Worm (Caenorhabditis elegans) whole organism, L1 larva: ENCODE measurements around the gene K11H12.8.

Experiments
- aly-2 ChIP-seq: fragments of 150-350 bp; optimal IDR thresholded peaks from 2 replicates; lab custom pipeline; 2014; ENCODE audit warnings: missing biosample characterization, missing genetic modification characterization
- blmp-1 ChIP-seq: fragments of 150-350 bp; optimal IDR thresholded peaks from 2 replicates; lab custom pipeline; 2014; ENCODE audit warnings: missing biosample characterization, missing genetic modification characterization
- dsc-1 ChIP-seq: sonication (generic microtip); optimal IDR thresholded peaks from 2 replicates; lab custom pipeline; 2016; ENCODE audit warnings: mild to moderate bottlenecking, missing genetic modification characterization, missing compliant biosample characterization
- egl-27 ChIP-seq, 2 experiments: fragments of 150-350 bp in 1 of 2; sonication (generic microtip); optimal IDR thresholded peaks; 3 replicates each; lab custom pipeline; 2017 to 2018; ENCODE audit warnings: missing biosample characterization in 2 of 2, missing genetic modification characterization in 2 of 2, missing genetic modification reagents in 2 of 2
- elt-3 ChIP-seq, 6 experiments: fragments of 150-350 bp in 1 of 6; sonication (generic microtip); optimal IDR thresholded peaks; 2 replicates each; lab custom pipeline; 2017 to 2018; ENCODE audit warnings: missing biosample characterization in 6 of 6, missing genetic modification characterization in 6 of 6, inconsistent platforms in 1 of 6
- mep-1 ChIP-seq: fragments of 150-350 bp; optimal IDR thresholded peaks from 2 replicates; lab custom pipeline; 2014; ENCODE audit warnings: missing biosample characterization, missing genetic modification characterization
- nhr-237 ChIP-seq: fragments of 150-350 bp; optimal IDR thresholded peaks from 2 replicates; lab custom pipeline; 2014; ENCODE audit warnings: missing biosample characterization, missing genetic modification characterization
- nhr-76 ChIP-seq: sonication (generic microtip); optimal IDR thresholded peaks from 2 replicates; lab custom pipeline; 2017; ENCODE audit warnings: missing biosample characterization, missing genetic modification characterization
- rnt-1 ChIP-seq: sonication (generic microtip); optimal IDR thresholded peaks from 2 replicates; lab custom pipeline; 2016; ENCODE audit warnings: mild to moderate bottlenecking, missing genetic modification characterization, moderate library complexity, missing compliant biosample characterization
- snpc-4 ChIP-seq: fragments of 150-350 bp; optimal IDR thresholded peaks from 2 replicates; lab custom pipeline; 2014; ENCODE audit warnings: missing biosample characterization, missing genetic modification characterization
- tbx-2 ChIP-seq: sonication (generic microtip); optimal IDR thresholded peaks from 2 replicates; lab custom pipeline; 2016; ENCODE audit warnings: missing genetic modification characterization, missing compliant biosample characterization

DNA sequence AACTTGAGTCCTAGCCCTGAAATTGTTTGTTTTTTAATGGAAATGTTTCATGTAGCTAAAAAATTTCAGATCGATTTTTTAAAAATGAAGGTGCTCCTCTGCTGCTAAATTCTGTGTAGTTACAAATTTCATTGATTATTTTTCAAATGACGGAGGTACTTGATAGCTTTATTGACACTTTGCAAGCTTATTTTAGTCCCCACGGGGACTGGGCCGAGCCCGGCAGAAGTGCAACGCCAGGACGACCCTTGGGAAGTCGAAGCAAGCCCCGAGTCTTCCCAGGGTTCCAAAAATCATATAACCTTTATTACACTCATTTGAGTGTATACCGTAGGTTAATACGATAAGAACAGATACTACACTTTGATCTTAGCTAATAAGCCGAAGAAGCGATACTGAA is 31.3 kb upstream of the K11H12.8 start:
- no peak for TF ChIP-seq nhr-237 (tag; lab: Kevin White, UChicago)
- no peak for TF ChIP-seq nhr-76 (tag; lab: Kevin White, UChicago)
- no peak for TF ChIP-seq blmp-1 (tag; lab: Kevin White, UChicago)
- no peak for TF ChIP-seq dsc-1 (tag; lab: Kevin White, UChicago)
- TF ChIP-seq aly-2, result no peak
- TF ChIP-seq elt-3 (tag; optimal IDR thresholded peaks at IDR 0.05; lab: Kevin White, UChicago), result no peak
- TF ChIP-seq rnt-1 (tag; lab: Kevin White, UChicago), result no peak
- no peak for TF ChIP-seq tbx-2 (tag; lab: Kevin White, UChicago)
- no peak for TF ChIP-seq mep-1 (tag; lab: Kevin White, UChicago)
- TF ChIP-seq egl-27 (tag; optimal IDR thresholded peaks at IDR 0.05; lab: Kevin White, UChicago), result no peak
- TF ChIP-seq snpc-4, result no peak
